Worm (Caenorhabditis elegans): ENCODE data around the gene gpd-1.

Gene gpd-1

ce11 chrII:10367202-10367601 lies 26.7 kb upstream of the gpd-1 start, which contains the start of gene ceh-57:
Gene ceh-57 (minus strand): TSS chrII:10367296.
- TF ChIP-seq eyg-1 (tag; optimal IDR thresholded peaks at IDR 0.05) (no peak), K09A11.1 (tag; optimal IDR thresholded peaks at IDR 0.05; ENCODE audit: insufficient read depth) (no peak), lin-11 (tag; optimal IDR thresholded peaks at IDR 0.05) (no peak), ceh-18 (tag; optimal IDR thresholded peaks at IDR 0.05) (no peak), ama-1 (optimal IDR thresholded peaks at IDR 0.05) (peak; percentile 36), fkh-6 (tag; optimal IDR thresholded peaks at IDR 0.05) (no peak)

- TF ChIP-seq ceh-30 (tag; optimal IDR thresholded peaks at IDR 0.05) (no peak), unc-42 (tag; optimal IDR thresholded peaks at IDR 0.05) (peak; percentile 90), ceh-31 (tag; optimal IDR thresholded peaks at IDR 0.05) (peak; percentile 48), pha-4 (tag; optimal IDR thresholded peaks at IDR 0.05) (no peak), ceh-14 (tag; optimal IDR thresholded peaks at IDR 0.05) (peak; percentile 46)
Observed at ce11 chrII:10369547-10370028, 24.3 kb upstream of the gpd-1 start, which contains the start of gene ceh-58. Gene ceh-58 (minus strand): TSS chrII:10369597.

- TF ChIP-seq K02D7.2 (tag; optimal IDR thresholded peaks at IDR 0.05), result no peak
- TF ChIP-seq hlh-15 (tag; optimal IDR thresholded peaks at IDR 0.05), result no peak
- TF ChIP-seq unc-42 (tag; optimal IDR thresholded peaks at IDR 0.05), result peak; percentile 51
- peak; percentile 46 for TF ChIP-seq unc-55 (GFP tag; optimal IDR thresholded peaks at IDR 0.05)
- TF ChIP-seq nfya-1 (tag; optimal IDR thresholded peaks at IDR 0.05), result peak; percentile 65
- no peak for TF ChIP-seq sox-2 (GFP tag; IDR thresholded peaks at IDR 0.05)
- peak; percentile 66 for TF ChIP-seq ceh-31 (tag; optimal IDR thresholded peaks at IDR 0.05)
- no peak for TF ChIP-seq F13H6.1 (tag; optimal IDR thresholded peaks at IDR 0.05)
Observed at ce11 chrII:10370826-10371225, 23.1 kb upstream of the gpd-1 start.

- TF ChIP-seq odd-2 (tag; optimal IDR thresholded peaks at IDR 0.05) (no peak), ceh-18 (tag; optimal IDR thresholded peaks at IDR 0.05) (no peak), ceh-9 (tag; optimal IDR thresholded peaks at IDR 0.05) (no peak), ahr-1 (tag; optimal IDR thresholded peaks at IDR 0.05) (no peak), zip-5 (tag; optimal IDR thresholded peaks at IDR 0.05) (no peak), ceh-19 (GFP tag; optimal IDR thresholded peaks at IDR 0.05) (no peak), hlh-6 (tag; optimal IDR thresholded peaks at IDR 0.05) (no peak), eyg-1 (tag; optimal IDR thresholded peaks at IDR 0.05) (no peak), unc-42 (tag; optimal IDR thresholded peaks at IDR 0.05) (no peak), unc-3 (GFP tag; conservative IDR thresholded peaks at IDR 0.05) (no peak), unc-3 (tag; optimal IDR thresholded peaks at IDR 0.05) (no peak), ttx-3 (tag; optimal IDR thresholded peaks at IDR 0.05) (no peak), hlh-15 (tag; optimal IDR thresholded peaks at IDR 0.05) (no peak), hlh-13 (GFP tag; optimal IDR thresholded peaks at IDR 0.05) (no peak), nhr-11 (tag; optimal IDR thresholded peaks at IDR 0.05) (no peak), elt-2 (tag; optimal IDR thresholded peaks at IDR 0.05) (no peak), pat-9 (tag; optimal IDR thresholded peaks at IDR 0.05) (no peak), ref-2 (tag; optimal IDR thresholded peaks at IDR 0.05) (no peak), ceh-34 (tag; optimal IDR thresholded peaks at IDR 0.05) (no peak), K02D7.2 (tag; optimal IDR thresholded peaks at IDR 0.05) (no peak)
Observed at ce11 chrII:10373016-10373415, 20.9 kb upstream of the gpd-1 start.

- TF ChIP-seq ceh-31 (tag; optimal IDR thresholded peaks at IDR 0.05) (peak; percentile 84), unc-42 (tag; optimal IDR thresholded peaks at IDR 0.05) (peak; percentile 99), ceh-14 (tag; optimal IDR thresholded peaks at IDR 0.05) (peak; percentile 64), hlh-15 (tag; optimal IDR thresholded peaks at IDR 0.05) (no peak), fax-1 (tag; optimal IDR thresholded peaks at IDR 0.05) (no peak), tbx-2 (tag; optimal IDR thresholded peaks at IDR 0.05) (peak; percentile 37), ttx-3 (tag; optimal IDR thresholded peaks at IDR 0.05) (peak; percentile 66), ets-4 (tag; optimal IDR thresholded peaks at IDR 0.05) (no peak), ceh-24 (tag; optimal IDR thresholded peaks at IDR 0.05) (no peak), pha-4 (tag; optimal IDR thresholded peaks at IDR 0.05) (no peak), nfya-1 (tag; optimal IDR thresholded peaks at IDR 0.05) (peak; percentile 20), ceh-30 (tag; optimal IDR thresholded peaks at IDR 0.05) (no peak)
Observed at ce11 chrII:10373536-10374169, 20.3 kb upstream of the gpd-1 start.
